Fruit fly (Drosophila melanogaster) whole organism, adult: ENCODE data around the gene santa-maria.

Experiments used
- CG11617 ChIP-seq: fragments of 200-800 bp; sonication (Bioruptor generic); optimal IDR thresholded peaks from 2 replicates; lab custom pipeline; 2017; ENCODE audit warnings: mild to moderate bottlenecking, missing biosample characterization, missing genetic modification reagents, missing genetic modification characterization
- CG12768 ChIP-seq: fragments of 200-800 bp; sonication (Bioruptor generic); optimal IDR thresholded peaks from 2 replicates; lab custom pipeline; 2017; ENCODE audit warnings: missing biosample characterization, missing genetic modification characterization, mild to moderate bottlenecking, moderate library complexity, missing genetic modification reagents
- CG14711 ChIP-seq: fragments of 200-800 bp; sonication (Bioruptor generic); optimal IDR thresholded peaks from 2 replicates; lab custom pipeline; 2018; ENCODE audit warnings: missing biosample characterization, mild to moderate bottlenecking, missing genetic modification characterization, moderate library complexity
- CG1620 ChIP-seq: fragments of 200-800 bp; sonication (Bioruptor generic); optimal IDR thresholded peaks from 2 replicates; lab custom pipeline; 2016; ENCODE audit warnings: missing biosample characterization, missing genetic modification characterization
- CG33017 ChIP-seq: fragments of 200-800 bp; sonication (Bioruptor generic); optimal IDR thresholded peaks from 2 replicates; lab custom pipeline; 2018; ENCODE audit warnings: missing biosample characterization, mild to moderate bottlenecking, missing genetic modification characterization, moderate library complexity
- CG5204 ChIP-seq: fragments of 200-800 bp; sonication (Bioruptor generic); optimal IDR thresholded peaks from 2 replicates; lab custom pipeline; 2016; ENCODE audit warnings: missing biosample characterization, missing genetic modification characterization
- CG7045 ChIP-seq: fragments of 200-800 bp; sonication (Bioruptor generic); optimal IDR thresholded peaks from 2 replicates; lab custom pipeline; 2017; ENCODE audit warnings: missing biosample characterization, mild to moderate bottlenecking, missing genetic modification characterization
- CG7101 ChIP-seq: fragments of 200-800 bp; sonication (Bioruptor generic); optimal IDR thresholded peaks from 2 replicates; lab custom pipeline; 2018; ENCODE audit warnings: missing biosample characterization, mild to moderate bottlenecking, missing genetic modification characterization, moderate library complexity
- Clk ChIP-seq: fragments of 200-800 bp; sonication (Bioruptor generic); optimal IDR thresholded peaks from 2 replicates; lab custom pipeline; 2017; ENCODE audit warnings: missing biosample characterization, missing genetic modification characterization
- Crg-1 ChIP-seq: fragments of 200-800 bp; sonication (Bioruptor generic); optimal IDR thresholded peaks from 2 replicates; lab custom pipeline; 2016; ENCODE audit warnings: missing biosample characterization, missing genetic modification characterization
- Hr96 ChIP-seq: fragments of 200-800 bp; sonication (Bioruptor generic); optimal IDR thresholded peaks from 2 replicates; lab custom pipeline; 2016; ENCODE audit warnings: missing biosample characterization, missing genetic modification characterization
- Mnt ChIP-seq: fragments of 200-800 bp; sonication (Bioruptor generic); optimal IDR thresholded peaks from 2 replicates; lab custom pipeline; 2016; ENCODE audit warnings: missing biosample characterization, mild to moderate bottlenecking, missing genetic modification characterization
- bab1 ChIP-seq: fragments of 200-800 bp; sonication (Bioruptor generic); optimal IDR thresholded peaks from 3 replicates; lab custom pipeline; 2019; ENCODE audit warnings: missing biosample characterization, mild to moderate bottlenecking, missing genetic modification characterization, moderate library complexity
- cic ChIP-seq: fragments of 200-800 bp; sonication (Bioruptor generic); optimal IDR thresholded peaks from 2 replicates; lab custom pipeline; 2017; ENCODE audit warnings: missing biosample characterization, mild to moderate bottlenecking, missing genetic modification characterization, moderate library complexity
- cnc ChIP-seq, 2 experiments: fragments of >200 bp; optimal IDR thresholded peaks; 2 replicates each; lab custom pipeline; 2017
- kay ChIP-seq: fragments of 200-800 bp; sonication (Bioruptor generic); peaks from one replicate; lab custom pipeline; 2016; ENCODE audit warnings: missing biosample characterization, missing genetic modification characterization, borderline replicate concordance
- ovo ChIP-seq: fragments of 200-800 bp; sonication (Bioruptor generic); optimal IDR thresholded peaks from 2 replicates; lab custom pipeline; 2016; ENCODE audit warnings: missing biosample characterization, missing genetic modification characterization
- pad ChIP-seq: fragments of 200-800 bp; sonication (Bioruptor generic); optimal IDR thresholded peaks from 3 replicates; lab custom pipeline; 2017; ENCODE audit warnings: missing biosample characterization, missing genetic modification characterization, mild to moderate bottlenecking, moderate library complexity, missing genetic modification reagents
- tj ChIP-seq: fragments of 200-800 bp; sonication (Bioruptor generic); optimal IDR thresholded peaks from 3 replicates; lab custom pipeline; 2017; ENCODE audit warnings: missing biosample characterization, mild to moderate bottlenecking, missing genetic modification characterization, moderate library complexity
- toe ChIP-seq: fragments of 200-800 bp; sonication (Bioruptor generic); optimal IDR thresholded peaks from 2 replicates; lab custom pipeline; 2016; ENCODE audit warnings: missing biosample characterization, missing genetic modification characterization

santa-maria gene

dm6 chr2L:7494341-7495293, 43.6 kb upstream of the santa-maria start:
- TF ChIP-seq CG7045 (GFP tag; lab: Kevin White, UChicago): no peak
- peak; percentile 74 for TF ChIP-seq kay (GFP tag; lab: Kevin White, UChicago)
- no peak for TF ChIP-seq cnc (optimal IDR thresholded peaks at IDR 0.05; lab: Kevin White, UChicago)
- no peak for TF ChIP-seq CG12768 (GFP tag; lab: Kevin White, UChicago)

- peak; percentile 4 for TF ChIP-seq CG12768 (GFP tag; lab: Kevin White, UChicago)
- no peak for TF ChIP-seq CG33017
- no peak for TF ChIP-seq CG7101
- peak; percentile 94 for TF ChIP-seq tj
Observed at dm6 chr2L:7493444-7493843, 42.4 kb upstream of the santa-maria start.

dm6 chr2L:7492508-7492907, 41.5 kb upstream of the santa-maria start:
- no peak for TF ChIP-seq Hr96 (GFP tag; lab: Kevin White, UChicago)
- no peak for TF ChIP-seq CG5204 (GFP tag; lab: Kevin White, UChicago)
- peak; percentile 29 for TF ChIP-seq CG14711 (tag; lab: Kevin White, UChicago)
- no peak for TF ChIP-seq ovo

dm6 chr2L:7491902-7492301, 40.9 kb upstream of the santa-maria start:
- TF ChIP-seq Crg-1 (GFP tag; lab: Kevin White, UChicago) (no peak), CG5204 (GFP tag; lab: Kevin White, UChicago) (no peak), CG33017 (no peak), CG14711 (tag; lab: Kevin White, UChicago) (peak; percentile 42), CG7101 (peak; percentile 3)

dm6 chr2L:7486222-7486621, 35.2 kb upstream of the santa-maria start:
- TF ChIP-seq CG7045 (GFP tag; lab: Kevin White, UChicago) (no peak), CG12768 (GFP tag; lab: Kevin White, UChicago) (no peak), ovo (no peak), Clk (GFP tag; lab: Kevin White, UChicago) (no peak), pad (no peak), Crg-1 (GFP tag; lab: Kevin White, UChicago) (no peak), CG33017 (no peak), CG5204 (GFP tag; lab: Kevin White, UChicago) (no peak), Mnt (GFP tag; lab: Kevin White, UChicago) (no peak), CG11617 (GFP tag; lab: Kevin White, UChicago) (no peak), bab1 (GFP tag; lab: Kevin White, UChicago) (no peak), cic (GFP tag; lab: Kevin White, UChicago) (no peak), cnc (optimal IDR thresholded peaks at IDR 0.05; lab: Kevin White, UChicago) (no peak), CG14711 (tag; lab: Kevin White, UChicago) (no peak), CG7101 (no peak), kay (GFP tag; lab: Kevin White, UChicago) (no peak), toe (no peak), tj (no peak)

- TF ChIP-seq Hr96 (GFP tag; lab: Kevin White, UChicago) (no peak), tj (no peak), cnc (optimal IDR thresholded peaks at IDR 0.05; lab: Kevin White, UChicago) (no peak), CG12768 (GFP tag; lab: Kevin White, UChicago) (no peak), bab1 (GFP tag; lab: Kevin White, UChicago) (no peak)
Observed at dm6 chr2L:7474404-7474803, 23.4 kb upstream of the santa-maria start, which contains the start of gene CG6441. CG6441 (plus strand) TSS chr2L:7474704.

dm6 chr2L:7473248-7473647, 22.2 kb upstream of the santa-maria start:
- TF ChIP-seq CG14711 (tag; lab: Kevin White, UChicago) (no peak), CG12768 (GFP tag; lab: Kevin White, UChicago) (no peak), kay (GFP tag; lab: Kevin White, UChicago) (no peak), pad (no peak), CG11617 (GFP tag; lab: Kevin White, UChicago) (no peak), CG1620 (GFP tag; lab: Kevin White, UChicago) (no peak), toe (no peak), cnc (optimal IDR thresholded peaks at IDR 0.05; lab: Kevin White, UChicago) (no peak)

dm6 chr2L:7466304-7466703, 15.3 kb upstream of the santa-maria start, which contains the start of gene CG6055:
CG6055 (plus strand) TSS chr2L:7466543.
- TF ChIP-seq CG33017 (no peak), CG14711 (tag; lab: Kevin White, UChicago) (no peak), kay (GFP tag; lab: Kevin White, UChicago) (peak; percentile 8)
